Worm (Caenorhabditis elegans) whole organism, L3 larva: ENCODE results near the gene C07E3.3.

ENCODE experiments used
- R02D3.7 ChIP-seq: fragments of 150-350 bp; optimal IDR thresholded peaks from 2 replicates; lab custom pipeline; 2014; ENCODE audit warnings: missing biosample characterization, missing genetic modification characterization
- ZK546.5 ChIP-seq: sonication (generic microtip); optimal IDR thresholded peaks from 2 replicates; lab custom pipeline; 2017; ENCODE audit warnings: missing biosample characterization, missing genetic modification characterization
- aly-2 ChIP-seq: fragments of 150-350 bp; optimal IDR thresholded peaks from 2 replicates; lab custom pipeline; 2014; ENCODE audit warnings: missing biosample characterization, missing genetic modification characterization
- ama-1 ChIP-seq: fragments of 150-350 bp; optimal IDR thresholded peaks from 2 replicates; lab custom pipeline; 2018
- ceh-16 ChIP-seq: sonication (generic microtip); optimal IDR thresholded peaks from 2 replicates; lab custom pipeline; 2017; ENCODE audit warnings: missing biosample characterization, missing genetic modification characterization
- ceh-28 ChIP-seq: fragments of 150-350 bp; optimal IDR thresholded peaks from 2 replicates; lab custom pipeline; 2014; ENCODE audit warnings: missing biosample characterization, missing genetic modification reagents, missing genetic modification characterization
- ceh-82 ChIP-seq: fragments of 150-350 bp; optimal IDR thresholded peaks from 2 replicates; lab custom pipeline; 2014; ENCODE audit warnings: missing biosample characterization, missing genetic modification characterization
- ceh-9 ChIP-seq: sonication (generic microtip); optimal IDR thresholded peaks from 2 replicates; lab custom pipeline; 2018; ENCODE audit warnings: missing biosample characterization, missing genetic modification characterization
- daf-12 ChIP-seq: fragments of 150-350 bp; optimal IDR thresholded peaks from 2 replicates; lab custom pipeline; 2014; ENCODE audit warnings: missing biosample characterization, missing genetic modification reagents, missing genetic modification characterization
- egl-27 ChIP-seq: sonication (generic microtip); optimal IDR thresholded peaks from 4 replicates; lab custom pipeline; 2017; ENCODE audit warnings: missing biosample characterization, missing genetic modification reagents, missing genetic modification characterization
- egl-5 ChIP-seq: fragments of 150-350 bp; optimal IDR thresholded peaks from 2 replicates; lab custom pipeline; 2017; ENCODE audit warnings: missing biosample characterization, missing genetic modification reagents, missing genetic modification characterization, inconsistent platforms
- elt-1 ChIP-seq: fragments of 150-350 bp; optimal IDR thresholded peaks from 2 replicates; lab custom pipeline; 2014; ENCODE audit warnings: missing biosample characterization, missing genetic modification characterization
- elt-2 ChIP-seq: sonication (generic microtip); optimal IDR thresholded peaks from 2 replicates; lab custom pipeline; 2016; ENCODE audit warnings: missing genetic modification reagents, mild to moderate bottlenecking, missing genetic modification characterization, missing compliant biosample characterization
- elt-3 ChIP-seq, 3 experiments: fragments of 150-350 bp in 1 of 3; sonication (generic microtip) in 2 of 3; optimal IDR thresholded peaks; 2 replicates in 2 of 3; 4 replicates in 1 of 3; lab custom pipeline; 2014 to 2017; ENCODE audit warnings: missing biosample characterization in 3 of 3, missing genetic modification characterization in 3 of 3
- eor-1 ChIP-seq, 2 experiments: fragments of 150-350 bp; optimal IDR thresholded peaks; 2 replicates each; lab custom pipeline; 2014 to 2018; ENCODE audit warnings: missing biosample characterization in 2 of 2, missing genetic modification characterization in 2 of 2
- fkh-10 ChIP-seq: sonication (generic microtip); optimal IDR thresholded peaks from 2 replicates; lab custom pipeline; 2017; ENCODE audit warnings: missing biosample characterization, missing genetic modification reagents, missing genetic modification characterization
- fkh-2 ChIP-seq: fragments of 150-350 bp; optimal IDR thresholded peaks from 2 replicates; lab custom pipeline; 2014; ENCODE audit warnings: missing biosample characterization, missing genetic modification reagents, missing genetic modification characterization
- fos-1 ChIP-seq: fragments of 150-350 bp; optimal IDR thresholded peaks from 2 replicates; lab custom pipeline; 2014; ENCODE audit warnings: missing biosample characterization, missing genetic modification characterization
- hmg-11 ChIP-seq: sonication (generic microtip); optimal IDR thresholded peaks from 2 replicates; lab custom pipeline; 2016; ENCODE audit warnings: missing genetic modification characterization, missing compliant biosample characterization
- jun-1 ChIP-seq: fragments of 150-350 bp; optimal IDR thresholded peaks from 2 replicates; lab custom pipeline; 2014; ENCODE audit warnings: missing biosample characterization, missing genetic modification reagents, missing genetic modification characterization
- lin-15B ChIP-seq: fragments of 150-350 bp; optimal IDR thresholded peaks from 2 replicates; lab custom pipeline; 2014; ENCODE audit warnings: missing biosample characterization, missing genetic modification characterization
- lin-39 ChIP-seq: fragments of 150-350 bp; optimal IDR thresholded peaks from 2 replicates; lab custom pipeline; 2018; ENCODE audit warnings: missing biosample characterization, missing genetic modification reagents, missing genetic modification characterization
- lsy-12 ChIP-seq: sonication (generic microtip); optimal IDR thresholded peaks from 2 replicates; lab custom pipeline; 2016; ENCODE audit warnings: mild to moderate bottlenecking, missing genetic modification characterization, missing compliant biosample characterization
- mdl-1 ChIP-seq: fragments of 150-350 bp; optimal IDR thresholded peaks from 2 replicates; lab custom pipeline; 2014; ENCODE audit warnings: missing biosample characterization, missing genetic modification characterization
- mml-1 ChIP-seq: fragments of 150-350 bp; sonication (generic microtip); optimal IDR thresholded peaks from 3 replicates; lab custom pipeline; 2014; ENCODE audit warnings: missing biosample characterization, missing genetic modification characterization
- nfya-1 ChIP-seq: sonication (generic microtip); optimal IDR thresholded peaks from 2 replicates; lab custom pipeline; 2017; ENCODE audit warnings: missing genetic modification characterization, mild to moderate bottlenecking, missing compliant biosample characterization, antibody characterized with exemption, moderate library complexity; ENCODE audit not compliant: insufficient read depth
- nhr-11 ChIP-seq: fragments of 150-350 bp; optimal IDR thresholded peaks from 2 replicates; lab custom pipeline; 2014; ENCODE audit warnings: missing biosample characterization, missing genetic modification characterization
- nhr-12 ChIP-seq: fragments of 150-350 bp; optimal IDR thresholded peaks from 2 replicates; lab custom pipeline; 2014; ENCODE audit warnings: missing biosample characterization, missing genetic modification characterization
- nhr-23 ChIP-seq: fragments of 150-350 bp; optimal IDR thresholded peaks from 2 replicates; lab custom pipeline; 2014; ENCODE audit warnings: missing biosample characterization, missing genetic modification reagents, missing genetic modification characterization
- nhr-237 ChIP-seq: fragments of 150-350 bp; optimal IDR thresholded peaks from 2 replicates; lab custom pipeline; 2014; ENCODE audit warnings: missing biosample characterization, missing genetic modification characterization
- nhr-25 ChIP-seq: sonication (generic microtip); optimal IDR thresholded peaks from 2 replicates; lab custom pipeline; 2017; ENCODE audit warnings: missing biosample characterization, missing genetic modification characterization
- nhr-28 ChIP-seq: fragments of 150-350 bp; optimal IDR thresholded peaks from 2 replicates; lab custom pipeline; 2014; ENCODE audit warnings: missing biosample characterization, missing genetic modification characterization
- nhr-43 ChIP-seq: sonication (generic microtip); optimal IDR thresholded peaks from 2 replicates; lab custom pipeline; 2016; ENCODE audit warnings: mild to moderate bottlenecking, missing genetic modification characterization, missing compliant biosample characterization; ENCODE audit not compliant: poor library complexity, severe bottlenecking
- nhr-67 ChIP-seq: fragments of 150-350 bp; optimal IDR thresholded peaks from 2 replicates; lab custom pipeline; 2014; ENCODE audit warnings: missing biosample characterization, missing genetic modification characterization
- nhr-76 ChIP-seq: fragments of 150-350 bp; sonication (generic microtip); optimal IDR thresholded peaks from 5 replicates; lab custom pipeline; 2014; ENCODE audit warnings: missing biosample characterization, missing genetic modification characterization
- nhr-77 ChIP-seq: fragments of 150-350 bp; optimal IDR thresholded peaks from 2 replicates; lab custom pipeline; 2014; ENCODE audit warnings: missing biosample characterization, missing genetic modification characterization
- pha-4 ChIP-seq: fragments of 150-350 bp; optimal IDR thresholded peaks from 2 replicates; lab custom pipeline; 2014; ENCODE audit warnings: missing biosample characterization, missing genetic modification reagents, missing genetic modification characterization
- pqm-1 ChIP-seq: fragments of 150-350 bp; optimal IDR thresholded peaks from 2 replicates; lab custom pipeline; 2017; ENCODE audit warnings: missing biosample characterization, missing genetic modification characterization, inconsistent platforms
- sea-2 ChIP-seq: fragments of 150-350 bp; sonication (generic microtip); optimal IDR thresholded peaks from 4 replicates; lab custom pipeline; 2014; ENCODE audit warnings: missing biosample characterization, missing genetic modification reagents, missing genetic modification characterization
- skn-1 ChIP-seq: fragments of 150-350 bp; optimal IDR thresholded peaks from 2 replicates; lab custom pipeline; 2014; ENCODE audit warnings: missing biosample characterization, missing genetic modification characterization
- snpc-4 ChIP-seq: fragments of 150-350 bp; optimal IDR thresholded peaks from 2 replicates; lab custom pipeline; 2014; ENCODE audit warnings: missing biosample characterization, missing genetic modification characterization
- tbx-2 ChIP-seq: sonication (generic microtip); optimal IDR thresholded peaks from 2 replicates; lab custom pipeline; 2016; ENCODE audit warnings: mild to moderate bottlenecking, missing genetic modification characterization, missing compliant biosample characterization
- unc-39 ChIP-seq: sonication (generic microtip); optimal IDR thresholded peaks from 4 replicates; lab custom pipeline; 2017; ENCODE audit warnings: missing biosample characterization, missing genetic modification characterization
- unc-62 ChIP-seq: fragments of 150-350 bp; sonication (generic microtip); optimal IDR thresholded peaks from 4 replicates; lab custom pipeline; 2014; ENCODE audit warnings: missing biosample characterization, missing genetic modification reagents, missing genetic modification characterization
- zag-1 ChIP-seq: fragments of 150-350 bp; optimal IDR thresholded peaks from 2 replicates; lab custom pipeline; 2014; ENCODE audit warnings: missing biosample characterization, missing genetic modification characterization
- ztf-11 ChIP-seq: fragments of 150-350 bp; optimal IDR thresholded peaks from 2 replicates; lab custom pipeline; 2014; ENCODE audit warnings: missing biosample characterization, missing genetic modification characterization
- ztf-4 ChIP-seq: fragments of 150-350 bp; optimal IDR thresholded peaks from 2 replicates; lab custom pipeline; 2014; ENCODE audit warnings: missing biosample characterization, missing genetic modification characterization

C07E3.3 gene

ce11 chrII:10308726-10309125, 48.6 kb downstream of the C07E3.3 start, which contains the start of gene gcy-4:
TSS of gene gcy-4 (minus strand) at chrII:10308826.
- TF ChIP-seq lsy-12 (no peak), unc-39 (tag; lab: Kevin White, UChicago) (no peak), egl-27 (tag; lab: Kevin White, UChicago) (no peak), eor-1 (tag; optimal IDR thresholded peaks at IDR 0.05; lab: Kevin White, UChicago) (no peak), nhr-76 (no peak), nhr-77 (tag; lab: Kevin White, UChicago) (no peak), egl-5 (no peak), mdl-1 (tag; lab: Kevin White, UChicago) (no peak), nfya-1 (no peak), pqm-1 (no peak), unc-62 (no peak), R02D3.7 (tag; lab: Kevin White, UChicago) (no peak)

ce11 chrII:10304736-10305135, 52.6 kb downstream of the C07E3.3 start:
- TF ChIP-seq nhr-25 (tag; lab: Kevin White, UChicago): peak; percentile 13

- no peak for TF ChIP-seq snpc-4 (tag; lab: Kevin White, UChicago)
- TF ChIP-seq sea-2 (GFP tag; lab: Kevin White, UChicago): no peak
- no peak for TF ChIP-seq ztf-4 (tag; lab: Kevin White, UChicago)
- peak; percentile 31 for TF ChIP-seq nhr-25 (tag; lab: Kevin White, UChicago)
- TF ChIP-seq nhr-43: peak; percentile 72
- no peak for TF ChIP-seq daf-12
- peak; percentile 61 for TF ChIP-seq nhr-23 (tag; lab: Kevin White, UChicago)
- TF ChIP-seq mml-1: no peak
- peak; percentile 37 for TF ChIP-seq lsy-12
- peak; percentile 70 for TF ChIP-seq nfya-1
- peak; percentile 81 for TF ChIP-seq pha-4 (tag; lab: Kevin White, UChicago)
- TF ChIP-seq fos-1 (tag; lab: Kevin White, UChicago): no peak
- no peak for TF ChIP-seq tbx-2 (tag; lab: Kevin White, UChicago)
- TF ChIP-seq unc-62: no peak
- no peak for TF ChIP-seq egl-5
- TF ChIP-seq aly-2: no peak
- no peak for TF ChIP-seq nhr-237 (tag; lab: Kevin White, UChicago)
- no peak for TF ChIP-seq eor-1 (tag; optimal IDR thresholded peaks at IDR 0.05; lab: Kevin White, UChicago)
- TF ChIP-seq ama-1 (lab: Kevin White, UChicago): peak; percentile 61
- TF ChIP-seq pqm-1: peak; percentile 75
- no peak for TF ChIP-seq ceh-9 (tag; lab: Kevin White, UChicago)
- no peak for TF ChIP-seq egl-27 (tag; lab: Kevin White, UChicago)
- no peak for TF ChIP-seq nhr-77 (tag; lab: Kevin White, UChicago)
- TF ChIP-seq skn-1 (tag; lab: Kevin White, UChicago): no peak
- TF ChIP-seq elt-3 (tag; optimal IDR thresholded peaks at IDR 0.05; lab: Kevin White, UChicago): no peak
- no peak for TF ChIP-seq ztf-11 (tag; lab: Kevin White, UChicago)
- TF ChIP-seq nhr-76: no peak
- peak; percentile 60 for TF ChIP-seq R02D3.7 (tag; lab: Kevin White, UChicago)
- no peak for TF ChIP-seq ceh-16 (tag; lab: Kevin White, UChicago)
- TF ChIP-seq zag-1 (tag; lab: Kevin White, UChicago): no peak
- TF ChIP-seq ZK546.5 (tag; lab: Kevin White, UChicago): no peak
- no peak for TF ChIP-seq ceh-82 (tag; lab: Kevin White, UChicago)
- no peak for TF ChIP-seq fkh-2 (tag; lab: Kevin White, UChicago)
- no peak for TF ChIP-seq unc-39 (tag; lab: Kevin White, UChicago)
- no peak for TF ChIP-seq mdl-1 (tag; lab: Kevin White, UChicago)
- peak; percentile 52 for TF ChIP-seq ceh-28 (tag; lab: Kevin White, UChicago)
- TF ChIP-seq jun-1: no peak
- TF ChIP-seq hmg-11 (tag; lab: Kevin White, UChicago): peak; percentile 86
- no peak for TF ChIP-seq nhr-28 (tag; lab: Kevin White, UChicago)
- TF ChIP-seq nhr-12 (tag; lab: Kevin White, UChicago): no peak
- no peak for TF ChIP-seq elt-1 (tag; lab: Kevin White, UChicago)
- no peak for TF ChIP-seq nhr-11 (tag; lab: Kevin White, UChicago)
- peak; percentile 54 for TF ChIP-seq elt-2
- TF ChIP-seq lin-39 (tag; lab: Kevin White, UChicago): peak; percentile 58
- TF ChIP-seq lin-15B (tag; lab: Kevin White, UChicago): peak; percentile 60
- no peak for TF ChIP-seq nhr-67 (tag; lab: Kevin White, UChicago)
- no peak for TF ChIP-seq fkh-10 (GFP tag; lab: Kevin White, UChicago)
These were observed 53.6 kb downstream of the C07E3.3 start, which contains the start of gene vha-9 for ce11 chrII:10303663-10304115. TSS of gene vha-9 (minus strand) at chrII:10303713.
